Worm (Caenorhabditis elegans) whole organism, L3 larva: Measurements from ENCODE around the gene cyp-34A7.
A peak's percentile ranks its signal among the peaks of the same experiment; 100 is the strongest.

Experiments
- R02D3.7 ChIP-seq: fragments of 150-350 bp; optimal IDR thresholded peaks from 2 replicates; lab custom pipeline; 2014; ENCODE audit warnings: missing biosample characterization, missing genetic modification characterization
- ZK546.5 ChIP-seq: sonication (generic microtip); optimal IDR thresholded peaks from 2 replicates; lab custom pipeline; 2017; ENCODE audit warnings: missing biosample characterization, missing genetic modification characterization
- aly-2 ChIP-seq: fragments of 150-350 bp; optimal IDR thresholded peaks from 2 replicates; lab custom pipeline; 2014; ENCODE audit warnings: missing biosample characterization, missing genetic modification characterization
- ama-1 ChIP-seq: fragments of 150-350 bp; optimal IDR thresholded peaks from 2 replicates; lab custom pipeline; 2018
- ceh-16 ChIP-seq: sonication (generic microtip); optimal IDR thresholded peaks from 2 replicates; lab custom pipeline; 2017; ENCODE audit warnings: missing biosample characterization, missing genetic modification characterization
- ceh-28 ChIP-seq: fragments of 150-350 bp; optimal IDR thresholded peaks from 2 replicates; lab custom pipeline; 2014; ENCODE audit warnings: missing biosample characterization, missing genetic modification reagents, missing genetic modification characterization
- ceh-82 ChIP-seq: fragments of 150-350 bp; optimal IDR thresholded peaks from 2 replicates; lab custom pipeline; 2014; ENCODE audit warnings: missing biosample characterization, missing genetic modification characterization
- ceh-9 ChIP-seq: sonication (generic microtip); optimal IDR thresholded peaks from 2 replicates; lab custom pipeline; 2018; ENCODE audit warnings: missing biosample characterization, missing genetic modification characterization
- daf-12 ChIP-seq: fragments of 150-350 bp; optimal IDR thresholded peaks from 2 replicates; lab custom pipeline; 2014; ENCODE audit warnings: missing biosample characterization, missing genetic modification reagents, missing genetic modification characterization
- egl-27 ChIP-seq: sonication (generic microtip); optimal IDR thresholded peaks from 4 replicates; lab custom pipeline; 2017; ENCODE audit warnings: missing biosample characterization, missing genetic modification reagents, missing genetic modification characterization
- egl-5 ChIP-seq: fragments of 150-350 bp; optimal IDR thresholded peaks from 2 replicates; lab custom pipeline; 2017; ENCODE audit warnings: missing biosample characterization, missing genetic modification reagents, missing genetic modification characterization, inconsistent platforms
- elt-1 ChIP-seq: fragments of 150-350 bp; optimal IDR thresholded peaks from 2 replicates; lab custom pipeline; 2014; ENCODE audit warnings: missing biosample characterization, missing genetic modification characterization
- elt-2 ChIP-seq: sonication (generic microtip); optimal IDR thresholded peaks from 2 replicates; lab custom pipeline; 2016; ENCODE audit warnings: missing genetic modification reagents, mild to moderate bottlenecking, missing genetic modification characterization, missing compliant biosample characterization
- elt-3 ChIP-seq, 3 experiments: fragments of 150-350 bp in 1 of 3; sonication (generic microtip) in 2 of 3; optimal IDR thresholded peaks; 2 replicates in 2 of 3; 4 replicates in 1 of 3; lab custom pipeline; 2014 to 2017; ENCODE audit warnings: missing biosample characterization in 3 of 3, missing genetic modification characterization in 3 of 3
- eor-1 ChIP-seq, 2 experiments: fragments of 150-350 bp; optimal IDR thresholded peaks; 2 replicates each; lab custom pipeline; 2014 to 2018; ENCODE audit warnings: missing biosample characterization in 2 of 2, missing genetic modification characterization in 2 of 2
- fkh-10 ChIP-seq: sonication (generic microtip); optimal IDR thresholded peaks from 2 replicates; lab custom pipeline; 2017; ENCODE audit warnings: missing biosample characterization, missing genetic modification reagents, missing genetic modification characterization
- fkh-2 ChIP-seq: fragments of 150-350 bp; optimal IDR thresholded peaks from 2 replicates; lab custom pipeline; 2014; ENCODE audit warnings: missing biosample characterization, missing genetic modification reagents, missing genetic modification characterization
- fos-1 ChIP-seq: fragments of 150-350 bp; optimal IDR thresholded peaks from 2 replicates; lab custom pipeline; 2014; ENCODE audit warnings: missing biosample characterization, missing genetic modification characterization
- hmg-11 ChIP-seq: sonication (generic microtip); optimal IDR thresholded peaks from 2 replicates; lab custom pipeline; 2016; ENCODE audit warnings: missing genetic modification characterization, missing compliant biosample characterization
- jun-1 ChIP-seq: fragments of 150-350 bp; optimal IDR thresholded peaks from 2 replicates; lab custom pipeline; 2014; ENCODE audit warnings: missing biosample characterization, missing genetic modification reagents, missing genetic modification characterization
- lin-15B ChIP-seq: fragments of 150-350 bp; optimal IDR thresholded peaks from 2 replicates; lab custom pipeline; 2014; ENCODE audit warnings: missing biosample characterization, missing genetic modification characterization
- lin-39 ChIP-seq: fragments of 150-350 bp; optimal IDR thresholded peaks from 2 replicates; lab custom pipeline; 2018; ENCODE audit warnings: missing biosample characterization, missing genetic modification reagents, missing genetic modification characterization
- lsy-12 ChIP-seq: sonication (generic microtip); optimal IDR thresholded peaks from 2 replicates; lab custom pipeline; 2016; ENCODE audit warnings: mild to moderate bottlenecking, missing genetic modification characterization, missing compliant biosample characterization
- mdl-1 ChIP-seq: fragments of 150-350 bp; optimal IDR thresholded peaks from 2 replicates; lab custom pipeline; 2014; ENCODE audit warnings: missing biosample characterization, missing genetic modification characterization
- mml-1 ChIP-seq: fragments of 150-350 bp; sonication (generic microtip); optimal IDR thresholded peaks from 3 replicates; lab custom pipeline; 2014; ENCODE audit warnings: missing biosample characterization, missing genetic modification characterization
- nfya-1 ChIP-seq: sonication (generic microtip); optimal IDR thresholded peaks from 2 replicates; lab custom pipeline; 2017; ENCODE audit warnings: missing genetic modification characterization, mild to moderate bottlenecking, missing compliant biosample characterization, antibody characterized with exemption, moderate library complexity; ENCODE audit not compliant: insufficient read depth
- nhr-11 ChIP-seq: fragments of 150-350 bp; optimal IDR thresholded peaks from 2 replicates; lab custom pipeline; 2014; ENCODE audit warnings: missing biosample characterization, missing genetic modification characterization
- nhr-12 ChIP-seq: fragments of 150-350 bp; optimal IDR thresholded peaks from 2 replicates; lab custom pipeline; 2014; ENCODE audit warnings: missing biosample characterization, missing genetic modification characterization
- nhr-23 ChIP-seq: fragments of 150-350 bp; optimal IDR thresholded peaks from 2 replicates; lab custom pipeline; 2014; ENCODE audit warnings: missing biosample characterization, missing genetic modification reagents, missing genetic modification characterization
- nhr-25 ChIP-seq: sonication (generic microtip); optimal IDR thresholded peaks from 2 replicates; lab custom pipeline; 2017; ENCODE audit warnings: missing biosample characterization, missing genetic modification characterization
- nhr-28 ChIP-seq: fragments of 150-350 bp; optimal IDR thresholded peaks from 2 replicates; lab custom pipeline; 2014; ENCODE audit warnings: missing biosample characterization, missing genetic modification characterization
- nhr-43 ChIP-seq: sonication (generic microtip); optimal IDR thresholded peaks from 2 replicates; lab custom pipeline; 2016; ENCODE audit warnings: mild to moderate bottlenecking, missing genetic modification characterization, missing compliant biosample characterization; ENCODE audit not compliant: poor library complexity, severe bottlenecking
- nhr-67 ChIP-seq: fragments of 150-350 bp; optimal IDR thresholded peaks from 2 replicates; lab custom pipeline; 2014; ENCODE audit warnings: missing biosample characterization, missing genetic modification characterization
- nhr-76 ChIP-seq: fragments of 150-350 bp; sonication (generic microtip); optimal IDR thresholded peaks from 5 replicates; lab custom pipeline; 2014; ENCODE audit warnings: missing biosample characterization, missing genetic modification characterization
- nhr-77 ChIP-seq: fragments of 150-350 bp; optimal IDR thresholded peaks from 2 replicates; lab custom pipeline; 2014; ENCODE audit warnings: missing biosample characterization, missing genetic modification characterization
- pha-4 ChIP-seq: fragments of 150-350 bp; optimal IDR thresholded peaks from 2 replicates; lab custom pipeline; 2014; ENCODE audit warnings: missing biosample characterization, missing genetic modification reagents, missing genetic modification characterization
- pqm-1 ChIP-seq: fragments of 150-350 bp; optimal IDR thresholded peaks from 2 replicates; lab custom pipeline; 2017; ENCODE audit warnings: missing biosample characterization, missing genetic modification characterization, inconsistent platforms
- sea-2 ChIP-seq: fragments of 150-350 bp; sonication (generic microtip); optimal IDR thresholded peaks from 4 replicates; lab custom pipeline; 2014; ENCODE audit warnings: missing biosample characterization, missing genetic modification reagents, missing genetic modification characterization
- skn-1 ChIP-seq: fragments of 150-350 bp; optimal IDR thresholded peaks from 2 replicates; lab custom pipeline; 2014; ENCODE audit warnings: missing biosample characterization, missing genetic modification characterization
- tbx-2 ChIP-seq: sonication (generic microtip); optimal IDR thresholded peaks from 2 replicates; lab custom pipeline; 2016; ENCODE audit warnings: mild to moderate bottlenecking, missing genetic modification characterization, missing compliant biosample characterization
- unc-39 ChIP-seq: sonication (generic microtip); optimal IDR thresholded peaks from 4 replicates; lab custom pipeline; 2017; ENCODE audit warnings: missing biosample characterization, missing genetic modification characterization
- unc-62 ChIP-seq: fragments of 150-350 bp; sonication (generic microtip); optimal IDR thresholded peaks from 4 replicates; lab custom pipeline; 2014; ENCODE audit warnings: missing biosample characterization, missing genetic modification reagents, missing genetic modification characterization
- zag-1 ChIP-seq: fragments of 150-350 bp; optimal IDR thresholded peaks from 2 replicates; lab custom pipeline; 2014; ENCODE audit warnings: missing biosample characterization, missing genetic modification characterization
- ztf-11 ChIP-seq: fragments of 150-350 bp; optimal IDR thresholded peaks from 2 replicates; lab custom pipeline; 2014; ENCODE audit warnings: missing biosample characterization, missing genetic modification characterization
- ztf-4 ChIP-seq: fragments of 150-350 bp; optimal IDR thresholded peaks from 2 replicates; lab custom pipeline; 2014; ENCODE audit warnings: missing biosample characterization, missing genetic modification characterization

The cyp-34A7 gene

DNA sequence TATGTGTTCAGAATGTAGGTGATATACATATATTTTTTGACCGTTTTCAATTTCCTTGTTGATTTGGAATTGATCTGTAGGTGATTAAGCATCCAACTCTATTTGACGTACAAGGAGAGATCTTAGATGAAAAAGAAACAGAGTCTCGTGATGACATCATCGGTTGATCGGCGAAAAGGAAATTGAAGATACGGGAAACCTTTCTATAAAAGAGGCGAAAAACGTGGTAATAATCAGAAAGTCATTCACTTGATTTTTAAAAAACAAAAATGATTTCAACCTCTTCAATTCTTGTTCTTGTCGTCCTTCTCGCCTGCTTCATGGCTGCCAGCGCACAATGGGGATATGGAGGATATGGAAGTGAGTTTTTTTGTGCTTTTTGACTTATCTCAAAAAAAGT, 20.6 kb upstream of the cyp-34A7 start, which contains the start of gene nlp-29:
TSS of gene nlp-29 (plus strand) at position 248 of the 400 bp plus-strand sequence.
- no peak for TF ChIP-seq elt-3 (tag; optimal IDR thresholded peaks at IDR 0.05; lab: Kevin White, UChicago)
- no peak for TF ChIP-seq pqm-1 (tag; lab: Kevin White, UChicago)
- TF ChIP-seq nhr-23 (tag; lab: Kevin White, UChicago) = peak; percentile 78
- no peak for TF ChIP-seq eor-1 (tag; optimal IDR thresholded peaks at IDR 0.05; lab: Kevin White, UChicago)
- peak; percentile 75 for TF ChIP-seq nhr-25
- TF ChIP-seq fkh-2 (tag; lab: Kevin White, UChicago) = no peak

DNA sequence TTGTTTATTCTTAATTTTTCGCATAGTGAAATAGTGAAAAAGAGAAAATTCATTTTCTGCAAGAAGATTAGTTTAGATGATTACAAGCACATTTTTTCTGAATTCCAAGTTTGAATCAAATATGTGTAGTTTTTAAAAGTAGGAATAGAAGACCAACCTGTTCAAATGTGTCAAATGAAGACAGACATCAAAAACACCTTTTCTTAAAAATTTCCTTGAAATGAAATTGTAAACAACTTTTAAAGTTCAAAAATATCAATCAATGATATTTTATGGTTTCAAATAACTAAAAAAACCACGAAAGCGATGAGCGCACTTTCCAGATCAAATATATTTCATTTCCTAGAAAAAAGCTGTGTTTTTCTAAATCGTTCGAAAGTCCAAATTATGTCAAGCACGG, 18.1 kb upstream of the cyp-34A7 start, which contains the start of gene nlp-30:
TSS of gene nlp-30 (plus strand) at position 301 of the 400 bp plus-strand sequence.
- TF ChIP-seq mml-1 (tag; lab: Kevin White, UChicago) (no peak), ztf-4 (no peak), egl-5 (tag; lab: Kevin White, UChicago) (no peak), lin-39 (no peak)

DNA sequence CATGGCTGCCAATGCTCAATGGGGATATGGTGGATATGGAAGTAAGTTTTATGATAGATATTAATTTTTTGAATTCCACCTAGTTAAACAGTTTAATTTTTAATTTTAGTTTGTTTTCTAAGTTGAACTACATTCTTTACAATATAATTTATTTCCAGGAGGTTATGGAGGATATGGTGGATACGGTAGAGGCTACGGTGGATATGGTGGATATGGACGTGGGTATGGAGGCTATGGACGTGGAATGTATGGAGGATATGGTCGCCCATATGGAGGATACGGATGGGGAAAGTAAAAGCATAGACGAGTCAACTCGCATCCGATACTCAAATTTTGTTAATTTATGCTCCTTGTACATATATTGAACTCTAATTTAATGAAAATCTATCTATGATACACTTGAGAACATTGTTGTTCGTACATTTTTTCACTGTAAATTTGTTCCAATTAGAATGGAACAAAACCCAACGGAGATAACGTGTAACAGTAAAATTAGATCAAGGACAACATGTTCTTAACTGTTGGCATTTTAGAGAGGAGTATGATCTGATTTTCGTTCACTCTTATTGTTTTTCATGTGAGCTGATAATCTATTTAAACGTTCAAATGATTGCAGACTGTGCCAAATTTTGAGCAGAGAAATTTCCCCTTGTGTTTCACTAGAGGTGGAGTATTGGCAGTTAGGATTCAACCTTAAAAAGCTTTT, 16.8 kb upstream of the cyp-34A7 start:
- no peak for TF ChIP-seq ZK546.5
- TF ChIP-seq nhr-25 = peak; percentile 51
- no peak for TF ChIP-seq unc-39 (tag; lab: Kevin White, UChicago)
- peak; percentile 75 for TF ChIP-seq nhr-23 (tag; lab: Kevin White, UChicago)

DNA sequence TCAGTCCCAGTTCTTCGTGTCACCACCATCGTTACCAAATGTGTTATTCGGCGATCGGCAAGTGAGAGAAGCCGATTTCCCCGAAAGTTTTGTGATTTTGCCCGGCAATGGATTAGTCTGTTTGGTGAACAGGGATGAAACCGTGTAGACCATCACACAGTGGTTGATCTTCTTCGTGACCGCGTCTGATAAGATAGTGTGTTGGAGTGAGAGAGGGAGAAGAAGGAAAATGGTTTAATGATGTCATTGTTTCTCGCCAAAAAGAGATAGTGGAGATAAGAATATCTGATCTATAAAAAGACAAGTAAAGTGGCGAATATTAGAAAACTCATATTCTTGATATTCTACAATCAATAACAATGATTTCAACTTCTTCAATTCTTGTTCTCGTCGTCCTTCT, 16.2 kb upstream of the cyp-34A7 start, which contains the start of gene nlp-31:
TSS of gene nlp-31 (plus strand) at position 237 of the 400 bp plus-strand sequence.
- TF ChIP-seq pqm-1 (tag; lab: Kevin White, UChicago) (no peak), jun-1 (tag; lab: Kevin White, UChicago) (no peak), nfya-1 (tag; lab: Kevin White, UChicago) (no peak), nhr-43 (tag; lab: Kevin White, UChicago) (peak; percentile 55), nhr-23 (tag; lab: Kevin White, UChicago) (peak; percentile 65), nhr-12 (tag; lab: Kevin White, UChicago) (no peak), fkh-2 (tag; lab: Kevin White, UChicago) (no peak), ZK546.5 (no peak), nhr-11 (tag; lab: Kevin White, UChicago) (no peak), elt-3 (tag; optimal IDR thresholded peaks at IDR 0.05; lab: Kevin White, UChicago) (peak; percentile 54 to 94 (median 76)), aly-2 (tag; lab: Kevin White, UChicago) (no peak), pha-4 (tag; lab: Kevin White, UChicago) (no peak), lin-39 (no peak), skn-1 (tag; lab: Kevin White, UChicago) (no peak), ceh-28 (peak; percentile 43), ama-1 (lab: Kevin White, UChicago) (no peak), hmg-11 (tag; lab: Kevin White, UChicago) (no peak), fos-1 (tag; lab: Kevin White, UChicago) (no peak), fkh-10 (GFP tag; lab: Kevin White, UChicago) (no peak), nhr-28 (tag; lab: Kevin White, UChicago) (no peak), lsy-12 (no peak), nhr-25 (peak; percentile 90), ztf-4 (no peak), unc-62 (GFP tag; lab: Kevin White, UChicago) (no peak), egl-27 (tag; lab: Kevin White, UChicago) (no peak), daf-12 (tag; lab: Kevin White, UChicago) (no peak), lin-15B (tag; lab: Kevin White, UChicago) (no peak), elt-1 (tag; lab: Kevin White, UChicago) (peak; percentile 21), tbx-2 (tag; lab: Kevin White, UChicago) (peak; percentile 3), mdl-1 (tag; lab: Kevin White, UChicago) (no peak), nhr-77 (tag; lab: Kevin White, UChicago) (no peak), mml-1 (tag; lab: Kevin White, UChicago) (no peak), eor-1 (tag; optimal IDR thresholded peaks at IDR 0.05; lab: Kevin White, UChicago) (no peak), egl-5 (tag; lab: Kevin White, UChicago) (no peak), ceh-16 (tag; lab: Kevin White, UChicago) (no peak), R02D3.7 (tag; lab: Kevin White, UChicago) (no peak), nhr-67 (tag; lab: Kevin White, UChicago) (no peak), ceh-82 (tag; lab: Kevin White, UChicago) (no peak), sea-2 (GFP tag; lab: Kevin White, UChicago) (no peak), ceh-9 (no peak), ztf-11 (tag; lab: Kevin White, UChicago) (no peak), nhr-76 (tag; lab: Kevin White, UChicago) (no peak), zag-1 (tag; lab: Kevin White, UChicago) (no peak), unc-39 (tag; lab: Kevin White, UChicago) (no peak), elt-2 (tag; lab: Kevin White, UChicago) (no peak)
